Worm (Caenorhabditis elegans): ENCODE results near the gene srlf-29.

ce11 chrII:1621795-1622194 is 44.3 kb upstream of the srlf-29 start:
- no peak for TF ChIP-seq die-1 (tag; optimal IDR thresholded peaks at IDR 0.05)
- TF ChIP-seq lsy-27 (tag; optimal IDR thresholded peaks at IDR 0.05; ENCODE audit: borderline replicate concordance, insufficient read depth), result no peak
- TF ChIP-seq dox-1 (GFP tag; IDR thresholded peaks at IDR 0.05), result no peak
- TF ChIP-seq bed-1 (GFP tag; IDR thresholded peaks at IDR 0.05), result no peak
- no peak for TF ChIP-seq ZK185.1 (tag; optimal IDR thresholded peaks at IDR 0.05; ENCODE audit: poor library complexity, severe bottlenecking)
- TF ChIP-seq snpc-4 (GFP tag; optimal IDR thresholded peaks at IDR 0.05), result no peak
- no peak for TF ChIP-seq snpc-4 (tag; optimal IDR thresholded peaks at IDR 0.05)
- no peak for TF ChIP-seq bed-2 (GFP tag; IDR thresholded peaks at IDR 0.05)
- TF ChIP-seq egrh-3 (GFP tag; IDR thresholded peaks at IDR 0.05), result no peak
